Worm (Caenorhabditis elegans) whole organism, L2 larva: Measurements from ENCODE around the gene srd-9.

Experiments used
- ama-1 ChIP-seq: fragments of 150-350 bp; optimal IDR thresholded peaks from 2 replicates; lab custom pipeline; 2018; ENCODE audit warnings: inconsistent platforms
- egl-27 ChIP-seq: sonication (generic microtip); optimal IDR thresholded peaks from 3 replicates; lab custom pipeline; 2017; ENCODE audit warnings: missing biosample characterization, missing genetic modification reagents, missing genetic modification characterization
- elt-1 ChIP-seq: fragments of 150-350 bp; optimal IDR thresholded peaks from 2 replicates; lab custom pipeline; 2014; ENCODE audit warnings: missing biosample characterization, missing genetic modification characterization
- elt-3 ChIP-seq: sonication (generic microtip); optimal IDR thresholded peaks from 2 replicates; lab custom pipeline; 2017; ENCODE audit warnings: missing biosample characterization, missing genetic modification characterization
- mab-5 ChIP-seq: fragments of 150-350 bp; optimal IDR thresholded peaks from 2 replicates; lab custom pipeline; 2014; ENCODE audit warnings: missing biosample characterization, missing genetic modification characterization
- mdl-1 ChIP-seq, 2 experiments: fragments of 150-350 bp in 1 of 2; sonication (generic microtip) in 1 of 2; optimal IDR thresholded peaks; 2 replicates each; lab custom pipeline; 2017; ENCODE audit warnings: missing biosample characterization in 2 of 2, missing genetic modification characterization in 2 of 2
- nhr-12 ChIP-seq: fragments of 150-350 bp; optimal IDR thresholded peaks from 2 replicates; lab custom pipeline; 2014; ENCODE audit warnings: missing biosample characterization, missing genetic modification characterization
- peb-1 ChIP-seq: fragments of 150-350 bp; optimal IDR thresholded peaks from 2 replicates; lab custom pipeline; 2014; ENCODE audit warnings: missing biosample characterization, missing genetic modification characterization
- sem-4 ChIP-seq: fragments of 150-350 bp; optimal IDR thresholded peaks from 2 replicates; lab custom pipeline; 2014; ENCODE audit warnings: missing biosample characterization, missing genetic modification reagents, missing genetic modification characterization
- ztf-4 ChIP-seq: fragments of 150-350 bp; optimal IDR thresholded peaks from 2 replicates; lab custom pipeline; 2014; ENCODE audit warnings: missing biosample characterization, missing genetic modification characterization

DNA sequence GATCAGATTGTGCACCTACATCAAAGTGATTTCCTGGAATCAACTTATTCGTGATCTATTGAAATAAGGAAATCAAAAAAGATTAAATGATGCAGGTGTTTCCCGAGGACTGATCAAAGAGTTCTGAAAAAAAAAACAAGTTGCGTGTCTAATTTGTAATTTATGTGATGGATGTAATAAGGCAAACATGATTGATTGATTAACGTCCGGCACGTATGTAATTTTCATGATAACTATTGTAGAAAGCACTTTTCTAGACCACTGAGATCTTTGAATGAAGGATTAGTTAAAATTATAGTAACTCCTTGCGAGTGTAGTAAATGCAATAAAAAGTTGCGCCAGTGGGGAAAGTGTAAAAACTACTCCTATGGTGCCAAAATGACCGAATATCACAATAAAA is 6.2 kb upstream of the srd-9 start, which contains the start of gene srg-25:
- TF ChIP-seq sem-4 (tag; lab: Kevin White, UChicago) (no peak), peb-1 (tag; lab: Kevin White, UChicago) (no peak), ama-1 (lab: Kevin White, UChicago) (no peak), mdl-1 (tag; optimal IDR thresholded peaks at IDR 0.05; lab: Kevin White, UChicago) (no peak), ztf-4 (tag; lab: Kevin White, UChicago) (no peak), elt-1 (tag; lab: Kevin White, UChicago) (no peak), elt-3 (tag; lab: Kevin White, UChicago) (no peak), egl-27 (no peak), mab-5 (tag; lab: Kevin White, UChicago) (no peak), nhr-12 (no peak)
